Fruit fly (Drosophila melanogaster): Measurements from ENCODE around the gene CG5676.

DNA sequence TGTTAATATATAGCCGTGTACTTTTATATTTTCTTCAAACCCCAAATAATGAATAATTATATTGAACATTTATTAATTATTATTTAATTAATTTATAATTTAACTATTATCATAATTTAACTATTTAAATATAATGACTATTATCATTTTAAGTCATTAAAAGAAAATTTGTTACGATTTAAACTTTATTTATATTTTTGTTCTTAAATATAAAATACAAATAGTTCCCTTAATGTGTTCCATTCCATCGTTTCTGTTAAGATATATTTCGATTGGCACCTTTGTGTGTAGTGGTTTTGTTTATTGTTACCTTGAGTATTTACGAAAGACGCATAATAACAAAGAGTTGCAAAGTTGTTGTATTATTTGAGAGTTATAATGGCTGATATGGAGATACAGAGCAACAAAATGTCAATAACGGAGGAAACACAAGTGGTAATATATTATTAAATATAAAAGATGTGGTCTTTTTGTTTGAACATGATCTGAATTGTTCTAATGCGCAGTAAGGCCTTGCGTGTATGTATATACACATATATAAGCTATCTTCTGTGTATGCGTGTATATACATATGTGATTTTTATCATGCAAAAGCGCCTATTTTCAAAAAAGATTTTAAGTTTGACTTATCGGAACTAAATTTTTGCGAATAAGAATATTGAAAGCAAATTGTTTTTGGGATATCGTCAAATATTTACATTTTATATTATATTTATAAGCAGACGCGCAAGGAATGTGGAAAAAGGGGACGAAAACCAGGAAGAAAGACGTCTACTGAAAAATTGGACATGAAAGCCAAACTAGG, 8.3 kb upstream of the CG5676 start, which contains the start of gene REPTOR-BP:
- TF ChIP-seq toe (GFP tag; optimal IDR thresholded peaks at IDR 0.05): no peak
- TF ChIP-seq CG7101 (tag; optimal IDR thresholded peaks at IDR 0.05): no peak
- TF ChIP-seq tj (GFP tag; optimal IDR thresholded peaks at IDR 0.05): no peak
- no peak for TF ChIP-seq Hr96 (GFP tag; optimal IDR thresholded peaks at IDR 0.05)
- TF ChIP-seq ovo (GFP tag; optimal IDR thresholded peaks at IDR 0.05): no peak
- peak; percentile 46 for TF ChIP-seq bab1 (GFP tag; optimal IDR thresholded peaks at IDR 0.05)
- TF ChIP-seq CG14711 (tag; optimal IDR thresholded peaks at IDR 0.05): peak; percentile 20
- TF ChIP-seq CG11617 (GFP tag; optimal IDR thresholded peaks at IDR 0.05): no peak
- TF ChIP-seq CG12768 (GFP tag; optimal IDR thresholded peaks at IDR 0.05): no peak
